Worm (Caenorhabditis elegans) whole organism, L2 larva: ENCODE data around the gene T05E12.8.

Experiments used
- F13H6.1 ChIP-seq: sonication (generic microtip); optimal IDR thresholded peaks from 2 replicates; lab custom pipeline; 2016; ENCODE audit warnings: missing genetic modification characterization, missing compliant biosample characterization
- Y55F3AM.14 ChIP-seq: fragments of 200-800 bp; sonication (Bioruptor generic); optimal IDR thresholded peaks from 2 replicates; lab custom pipeline; 2018; ENCODE audit warnings: mild to moderate bottlenecking, missing genetic modification characterization, missing compliant biosample characterization
- aly-2 ChIP-seq: fragments of 150-350 bp; optimal IDR thresholded peaks from 2 replicates; lab custom pipeline; 2014; ENCODE audit warnings: missing biosample characterization, missing genetic modification characterization
- ama-1 ChIP-seq: fragments of 150-350 bp; optimal IDR thresholded peaks from 2 replicates; lab custom pipeline; 2018; ENCODE audit warnings: inconsistent platforms
- egl-27 ChIP-seq: sonication (generic microtip); optimal IDR thresholded peaks from 3 replicates; lab custom pipeline; 2017; ENCODE audit warnings: missing biosample characterization, missing genetic modification reagents, missing genetic modification characterization
- fos-1 ChIP-seq: fragments of 150-350 bp; optimal IDR thresholded peaks from 2 replicates; lab custom pipeline; 2014; ENCODE audit warnings: missing biosample characterization, missing genetic modification characterization
- nhr-12 ChIP-seq: fragments of 150-350 bp; optimal IDR thresholded peaks from 2 replicates; lab custom pipeline; 2014; ENCODE audit warnings: missing biosample characterization, missing genetic modification characterization
- nhr-77 ChIP-seq: fragments of 150-350 bp; optimal IDR thresholded peaks from 2 replicates; lab custom pipeline; 2014; ENCODE audit warnings: missing biosample characterization, missing genetic modification characterization

- no peak for TF ChIP-seq egl-27 (tag; lab: Kevin White, UChicago)
- TF ChIP-seq nhr-77 (tag; lab: Kevin White, UChicago), result no peak
- TF ChIP-seq fos-1 (tag; lab: Kevin White, UChicago), result no peak
- no peak for TF ChIP-seq F13H6.1 (tag; lab: Kevin White, UChicago)
- no peak for TF ChIP-seq nhr-12
- no peak for TF ChIP-seq Y55F3AM.14 (GFP tag; lab: Kevin White, UChicago)
- TF ChIP-seq ama-1 (lab: Kevin White, UChicago), result no peak
- no peak for TF ChIP-seq aly-2 (tag; lab: Kevin White, UChicago)
Measured at ce11 chrV:17059987-17060386, 9.0 kb upstream of the T05E12.8 start, which contains the start of gene sri-66.
